Fruit fly (Drosophila melanogaster): ENCODE data around the gene LanA.

DNA sequence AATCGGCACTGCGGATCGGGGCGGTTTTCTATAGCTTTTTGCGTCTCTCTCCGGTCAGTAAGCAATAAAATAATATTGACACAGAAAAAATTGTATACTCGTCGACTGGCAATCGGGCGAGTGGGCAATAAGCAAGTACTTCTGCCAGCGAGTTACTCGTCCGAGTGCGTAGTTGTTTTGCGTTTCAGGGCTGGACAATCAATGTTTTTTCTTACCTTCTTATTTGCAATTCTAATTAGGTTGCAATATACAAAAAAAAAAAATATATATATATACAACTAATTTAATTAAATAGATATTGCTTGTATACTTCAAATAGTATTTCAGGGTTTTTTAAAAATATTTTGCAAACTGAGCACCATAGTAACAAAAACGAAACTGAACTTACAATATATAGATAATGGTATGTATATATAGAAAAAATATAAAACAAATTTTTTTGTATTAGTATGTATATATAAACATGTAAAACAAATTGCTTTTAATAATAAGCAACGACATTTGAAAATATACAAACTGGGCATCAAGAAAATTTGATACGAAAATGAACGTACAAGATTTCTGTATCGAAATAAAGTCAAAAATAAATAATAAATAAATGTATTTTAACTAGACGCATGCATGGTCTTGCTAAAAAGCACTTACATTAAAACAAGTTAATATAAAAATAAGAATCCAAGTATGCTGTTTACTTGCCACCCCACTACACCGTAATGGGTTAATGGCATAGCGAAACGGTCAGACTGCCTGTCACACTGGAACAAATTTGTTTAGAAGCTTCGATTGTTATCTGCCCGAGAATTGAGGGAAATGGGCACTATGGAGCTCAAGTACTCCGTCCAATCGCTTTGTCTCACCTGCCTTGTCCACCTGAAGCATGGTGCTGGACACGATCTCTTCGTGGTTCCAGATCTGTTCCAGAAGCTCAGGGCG lies 28.6 kb downstream of the LanA start, which contains the start of the genes D19A and CG7386:
- TF ChIP-seq CTCF (optimal IDR thresholded peaks at IDR 0.05) (no peak), CG8478 (optimal IDR thresholded peaks at IDR 0.05) (no peak)
